Worm (Caenorhabditis elegans): ENCODE results near the gene clec-137.

- TF ChIP-seq ama-1 (optimal IDR thresholded peaks at IDR 0.05) (no peak), B0310.2 (tag; optimal IDR thresholded peaks at IDR 0.05) (no peak), sea-1 (GFP tag; conservative IDR thresholded peaks at IDR 0.05) (no peak), ceh-13 (GFP tag; optimal IDR thresholded peaks at IDR 0.05) (no peak), flt-1 (GFP tag; IDR thresholded peaks at IDR 0.05) (no peak), hnd-1 (tag; optimal IDR thresholded peaks at IDR 0.05) (no peak), tra-4 (tag; optimal IDR thresholded peaks at IDR 0.05) (no peak), scrt-1 (GFP tag; IDR thresholded peaks at IDR 0.05) (no peak), pes-1 (GFP tag; IDR thresholded peaks at IDR 0.05) (no peak), aly-1 (tag; optimal IDR thresholded peaks at IDR 0.05) (no peak), hmbx-1 (tag; optimal IDR thresholded peaks at IDR 0.05) (no peak), hmg-4 (GFP tag; optimal IDR thresholded peaks at IDR 0.05) (no peak)
These were observed 30.9 kb upstream of the clec-137 start, which contains the start of gene lgc-27 for ce11 chrII:4648785-4649184.

Measured in whole organism, early embryonic.